Fruit fly (Drosophila melanogaster): ENCODE measurements around the gene Hexim.

dm6 chr3R:14690065-14690464, 30.8 kb downstream of the Hexim start:
- TF ChIP-seq CG8159 (tag; optimal IDR thresholded peaks at IDR 0.05) = no peak
- TF ChIP-seq Pif1B (GFP tag; optimal IDR thresholded peaks at IDR 0.05) = no peak
- TF ChIP-seq Snoo (tag; optimal IDR thresholded peaks at IDR 0.05) = no peak
- TF ChIP-seq CG8301 (tag; optimal IDR thresholded peaks at IDR 0.05) = no peak
- no peak for TF ChIP-seq Ets98B (GFP tag; IDR thresholded peaks at IDR 0.05)
- no peak for TF ChIP-seq CG14655 (GFP tag; optimal IDR thresholded peaks at IDR 0.05)
- TF ChIP-seq CG10348 (GFP tag; IDR thresholded peaks at IDR 0.05) = no peak
- no peak for TF ChIP-seq Pif1A (GFP tag; optimal IDR thresholded peaks at IDR 0.05)
- TF ChIP-seq rn (GFP tag; IDR thresholded peaks at IDR 0.05) = no peak
